Worm (Caenorhabditis elegans) whole organism, L4 larva: ENCODE data around the gene saeg-1.

ENCODE experiments used
- F10B5.3 ChIP-seq: sonication (generic microtip); optimal IDR thresholded peaks from 2 replicates; lab custom pipeline; 2016; ENCODE audit warnings: mild to moderate bottlenecking, missing genetic modification characterization, missing compliant biosample characterization
- F26F4.8 ChIP-seq: fragments of 200-800 bp; sonication (Bioruptor generic); conservative IDR thresholded peaks from 2 replicates; pipeline ENCODE4 v1.3.6; 2022; ENCODE audit warnings: missing genetic modification characterization, missing compliant biosample characterization
- F37D6.2 ChIP-seq: sonication (generic microtip); optimal IDR thresholded peaks from 2 replicates; lab custom pipeline; 2016; ENCODE audit warnings: mild to moderate bottlenecking, missing genetic modification characterization, missing compliant biosample characterization
- F44E2.7 ChIP-seq: fragments of 200-800 bp; sonication (Bioruptor generic); IDR thresholded peaks from 2 replicates; pipeline ENCODE4 v2.1.2; 2022; ENCODE audit warnings: missing genetic modification characterization, missing compliant biosample characterization
- F49E8.2 ChIP-seq: sonication (generic microtip); optimal IDR thresholded peaks from 2 replicates; lab custom pipeline; 2016; ENCODE audit warnings: missing compliant biosample characterization, mild to moderate bottlenecking, missing genetic modification characterization, borderline replicate concordance
- R02D3.7 ChIP-seq: fragments of 150-350 bp; sonication (generic microtip); optimal IDR thresholded peaks from 3 replicates; lab custom pipeline; 2014; ENCODE audit warnings: missing biosample characterization, missing genetic modification characterization
- T26A8.4 ChIP-seq: fragments of 200-800 bp; sonication (Bioruptor generic); IDR thresholded peaks from 2 replicates; pipeline ENCODE4 v1.3.6; 2022; ENCODE audit warnings: missing genetic modification characterization, missing compliant biosample characterization
- aha-1 ChIP-seq: fragments of 150-350 bp; peaks from one replicate; lab custom pipeline; 2014; ENCODE audit warnings: missing biosample characterization, missing genetic modification characterization
- aly-2 ChIP-seq: sonication (generic microtip); optimal IDR thresholded peaks from 2 replicates; lab custom pipeline; 2018; ENCODE audit warnings: missing biosample characterization, missing genetic modification characterization
- arid-1 ChIP-seq: fragments of 200-800 bp; sonication (Bioruptor generic); conservative IDR thresholded peaks from 2 replicates; pipeline ENCODE4 v1.3.6; 2022; ENCODE audit warnings: missing genetic modification reagents, missing genetic modification characterization, missing compliant biosample characterization
- ceh-62 ChIP-seq: sonication (generic microtip); optimal IDR thresholded peaks from 2 replicates; lab custom pipeline; 2017; ENCODE audit warnings: missing biosample characterization, missing genetic modification characterization
- daf-12 ChIP-seq: fragments of 150-350 bp; optimal IDR thresholded peaks from 2 replicates; lab custom pipeline; 2014; ENCODE audit warnings: missing biosample characterization, missing genetic modification reagents, missing genetic modification characterization
- daf-16 ChIP-seq, 3 experiments: sonication (generic microtip); optimal IDR thresholded peaks; 2 replicates each; lab custom pipeline; 2016 to 2017; ENCODE audit warnings: missing genetic modification characterization in 3 of 3, missing genetic modification reagents in 3 of 3, mild to moderate bottlenecking in 2 of 3, missing compliant biosample characterization in 2 of 3, missing biosample characterization in 1 of 3, moderate library complexity in 1 of 3
- daf-8 ChIP-seq: fragments of 200-800 bp; sonication (Bioruptor generic); IDR thresholded peaks from 2 replicates; pipeline ENCODE4 v1.3.6; 2022; ENCODE audit warnings: missing genetic modification characterization, missing compliant biosample characterization
- dmd-6 ChIP-seq: fragments of 200-800 bp; sonication (Bioruptor generic); IDR thresholded peaks from 2 replicates; pipeline ENCODE4 v1.3.6; 2022; ENCODE audit warnings: missing genetic modification reagents, missing genetic modification characterization, missing compliant biosample characterization
- dmd-8 ChIP-seq: fragments of 200-800 bp; sonication (Bioruptor generic); IDR thresholded peaks from 2 replicates; pipeline ENCODE4 v1.3.6; 2022; ENCODE audit warnings: missing genetic modification characterization, missing compliant biosample characterization
- dmd-9 ChIP-seq: fragments of 200-800 bp; sonication (Bioruptor generic); IDR thresholded peaks from 2 replicates; pipeline ENCODE4 v1.3.6; 2022; ENCODE audit warnings: missing genetic modification reagents, missing genetic modification characterization, missing compliant biosample characterization
- duxl-1 ChIP-seq: sonication (generic microtip); optimal IDR thresholded peaks from 2 replicates; lab custom pipeline; 2016; ENCODE audit warnings: mild to moderate bottlenecking, missing genetic modification characterization, moderate library complexity, missing compliant biosample characterization; ENCODE audit not compliant: poor library complexity
- hif-1 ChIP-seq, 2 experiments: sonication (generic microtip); optimal IDR thresholded peaks; 2 replicates each; lab custom pipeline; 2016 to 2017; ENCODE audit warnings: missing compliant biosample characterization in 2 of 2, missing genetic modification characterization in 2 of 2, missing genetic modification reagents in 2 of 2, missing genotype in 2 of 2, mild to moderate bottlenecking in 1 of 2
- hlh-30 ChIP-seq: sonication (generic microtip); optimal IDR thresholded peaks from 2 replicates; lab custom pipeline; 2017; ENCODE audit warnings: antibody characterized with exemption, mild to moderate bottlenecking, missing genetic modification characterization, missing compliant biosample characterization; ENCODE audit not compliant: insufficient read depth
- hmg-1.1 ChIP-seq: fragments of 200-800 bp; sonication (Bioruptor generic); IDR thresholded peaks from 2 replicates; pipeline ENCODE4 v1.3.6; 2022; ENCODE audit warnings: missing genetic modification reagents, missing genetic modification characterization, missing compliant biosample characterization
- jun-1 ChIP-seq: fragments of 150-350 bp; optimal IDR thresholded peaks from 2 replicates; lab custom pipeline; 2014; ENCODE audit warnings: missing biosample characterization, missing genetic modification reagents, missing genetic modification characterization
- lin-38 ChIP-seq: fragments of 200-800 bp; sonication (Bioruptor generic); IDR thresholded peaks from 2 replicates; pipeline ENCODE4 v1.3.6; 2022; ENCODE audit warnings: missing genetic modification reagents, missing genetic modification characterization, missing compliant biosample characterization
- lsy-2 ChIP-seq, 2 experiments: fragments of 150-350 bp in 1 of 2; sonication (generic microtip) in 1 of 2; optimal IDR thresholded peaks; 2 replicates each; lab custom pipeline; 2014 to 2017; ENCODE audit warnings: missing biosample characterization in 2 of 2, missing genetic modification characterization in 2 of 2
- mdl-1 ChIP-seq, 2 experiments: fragments of 150-350 bp in 1 of 2; sonication (generic microtip) in 1 of 2; optimal IDR thresholded peaks; 2 replicates each; lab custom pipeline; 2014 to 2017; ENCODE audit warnings: missing biosample characterization in 2 of 2, missing genetic modification characterization in 2 of 2
- nhr-102 ChIP-seq: sonication (generic microtip); optimal IDR thresholded peaks from 2 replicates; lab custom pipeline; 2016; ENCODE audit warnings: mild to moderate bottlenecking, missing genetic modification characterization, moderate library complexity, missing compliant biosample characterization
- nhr-11 ChIP-seq: fragments of 150-350 bp; optimal IDR thresholded peaks from 2 replicates; lab custom pipeline; 2014; ENCODE audit warnings: missing biosample characterization, missing genetic modification characterization
- nhr-237 ChIP-seq: sonication (generic microtip); optimal IDR thresholded peaks from 2 replicates; lab custom pipeline; 2017; ENCODE audit warnings: missing biosample characterization, missing genetic modification characterization
- nhr-28 ChIP-seq: fragments of 150-350 bp; optimal IDR thresholded peaks from 2 replicates; lab custom pipeline; 2014; ENCODE audit warnings: missing biosample characterization, missing genetic modification characterization
- nhr-42 ChIP-seq: fragments of 200-800 bp; sonication (Bioruptor generic); IDR thresholded peaks from 2 replicates; pipeline ENCODE4 v1.3.6; 2022; ENCODE audit warnings: missing genetic modification characterization, missing compliant biosample characterization
- nhr-48 ChIP-seq: sonication (generic microtip); optimal IDR thresholded peaks from 2 replicates; lab custom pipeline; 2016; ENCODE audit warnings: mild to moderate bottlenecking, missing genetic modification characterization, missing compliant biosample characterization
- nhr-6 ChIP-seq: fragments of 150-350 bp; optimal IDR thresholded peaks from 2 replicates; lab custom pipeline; 2014; ENCODE audit warnings: missing biosample characterization, missing genetic modification characterization
- sdz-12 ChIP-seq: fragments of 200-800 bp; sonication (Bioruptor generic); optimal IDR thresholded peaks from 2 replicates; lab custom pipeline; 2018; ENCODE audit warnings: mild to moderate bottlenecking, missing genetic modification characterization, missing compliant biosample characterization
- skn-1 ChIP-seq: fragments of 150-350 bp; optimal IDR thresholded peaks from 2 replicates; lab custom pipeline; 2014; ENCODE audit warnings: missing biosample characterization, missing genetic modification characterization
- snpc-1.2 ChIP-seq: fragments of 200-800 bp; sonication (Bioruptor generic); IDR thresholded peaks from 2 replicates; pipeline ENCODE4 v1.3.6; 2022; ENCODE audit warnings: missing genetic modification reagents, missing genetic modification characterization, missing compliant biosample characterization
- spr-3 ChIP-seq: fragments of 200-800 bp; sonication (Bioruptor generic); optimal IDR thresholded peaks from 2 replicates; lab custom pipeline; 2018; ENCODE audit warnings: mild to moderate bottlenecking, missing genetic modification characterization, missing compliant biosample characterization
- unc-39 ChIP-seq: sonication (generic microtip); optimal IDR thresholded peaks from 2 replicates; lab custom pipeline; 2017; ENCODE audit warnings: missing biosample characterization, missing genetic modification characterization
- zip-11 ChIP-seq: fragments of 200-800 bp; sonication (Bioruptor generic); IDR thresholded peaks from 2 replicates; pipeline ENCODE4 v1.3.6; 2022; ENCODE audit warnings: missing genetic modification characterization, missing compliant biosample characterization

The saeg-1 gene

DNA sequence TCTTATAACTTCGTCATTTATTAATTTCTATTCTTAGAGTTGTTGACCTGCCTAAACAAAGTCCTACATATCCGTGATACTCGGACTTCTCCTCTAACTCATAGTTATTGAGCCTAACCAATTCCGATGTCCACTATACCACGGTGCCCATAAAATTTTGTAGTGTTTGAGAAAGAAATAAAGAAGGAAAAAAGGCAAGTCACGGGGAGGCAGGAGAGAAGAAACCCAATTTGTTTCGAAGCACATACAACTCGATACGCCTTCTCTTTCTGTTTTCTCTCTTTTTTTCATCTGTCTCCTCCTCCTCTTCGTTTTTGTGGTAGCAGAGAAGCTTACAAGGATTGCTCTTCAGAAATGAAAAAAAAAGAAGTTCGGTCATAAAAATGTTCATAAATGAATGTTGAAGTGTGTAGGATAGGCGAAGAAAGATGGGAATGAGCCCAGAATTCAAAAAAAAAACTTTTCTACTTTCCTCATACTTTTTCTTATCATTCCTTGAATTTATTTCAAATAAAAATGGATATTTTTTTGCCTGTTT is 30.7 kb downstream of the saeg-1 start:
- TF ChIP-seq daf-12 (no peak), nhr-11 (no peak), dmd-6 (GFP tag; lab: Robert Waterston, UW) (no peak), lsy-2 (tag; optimal IDR thresholded peaks at IDR 0.05; lab: Kevin White, UChicago) (peak in 1 of 2 experiments; percentile 1), aha-1 (tag; lab: Kevin White, UChicago) (peak; percentile 88), nhr-237 (tag; lab: Kevin White, UChicago) (no peak), F37D6.2 (no peak), mdl-1 (tag; optimal IDR thresholded peaks at IDR 0.05; lab: Kevin White, UChicago) (no peak), nhr-102 (tag; lab: Kevin White, UChicago) (no peak), hlh-30 (tag; lab: Kevin White, UChicago) (peak; percentile 28)
- TF ChIP-seq, all 104 proteins: peak for 3

DNA sequence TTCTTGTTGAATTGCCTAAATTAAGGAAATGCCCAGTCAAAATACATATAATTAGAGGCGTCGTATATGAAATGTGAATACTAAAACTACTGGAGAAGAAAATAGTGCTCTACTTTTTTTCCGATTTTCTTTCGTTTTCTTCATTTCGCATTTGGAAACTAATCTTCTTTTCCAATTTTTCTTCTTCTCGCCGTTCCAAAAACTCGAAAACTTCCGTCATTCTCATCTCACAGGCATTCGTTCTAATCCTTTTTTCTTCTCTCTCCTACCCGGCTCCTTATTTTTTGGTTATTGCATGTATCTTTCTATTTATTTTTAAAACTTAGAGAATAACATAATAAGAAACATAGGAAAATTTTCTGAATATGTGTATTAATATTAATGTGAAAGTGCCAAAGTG is 32.6 kb downstream of the saeg-1 start:
- TF ChIP-seq nhr-48 (tag; lab: Kevin White, UChicago) (no peak), arid-1 (GFP tag; lab: Robert Waterston, UW) (no peak), jun-1 (tag; lab: Kevin White, UChicago) (no peak), hif-1 (tag; optimal IDR thresholded peaks at IDR 0.05; lab: Kevin White, UChicago) (no peak), F49E8.2 (tag; lab: Kevin White, UChicago) (no peak), F26F4.8 (GFP tag; lab: Robert Waterston, UW) (no peak), nhr-42 (GFP tag; lab: Robert Waterston, UW) (no peak), daf-8 (GFP tag; lab: Robert Waterston, UW) (no peak), skn-1 (tag; lab: Kevin White, UChicago) (no peak), unc-39 (tag; lab: Kevin White, UChicago) (no peak), zip-11 (GFP tag; lab: Robert Waterston, UW) (no peak), nhr-6 (no peak), aly-2 (tag; lab: Kevin White, UChicago) (no peak), F44E2.7 (no peak), R02D3.7 (tag; lab: Kevin White, UChicago) (no peak), dmd-8 (no peak), hmg-1.1 (GFP tag; lab: Robert Waterston, UW) (no peak)

DNA sequence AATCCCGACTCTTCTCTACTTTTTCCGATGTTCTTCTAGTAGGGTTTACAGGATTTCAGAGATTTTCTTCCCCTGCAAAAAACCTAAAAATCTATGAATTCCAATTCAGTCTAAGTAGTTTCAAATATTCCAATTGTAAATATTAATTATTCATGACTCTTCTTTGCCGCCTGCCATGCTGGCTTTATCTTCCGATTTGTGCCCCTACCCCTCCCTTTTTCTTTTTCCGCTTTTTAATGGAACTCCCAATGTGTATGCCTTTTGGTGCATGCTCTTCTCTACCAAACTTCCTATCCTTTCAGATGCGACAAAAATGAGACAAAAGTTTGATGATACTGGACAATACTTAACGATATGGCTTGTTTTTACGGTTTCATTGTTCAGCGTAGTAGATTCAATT is 40.8 kb downstream of the saeg-1 start, which contains the start of gene nrx-1:
TSS of gene nrx-1 (plus strand) at position 301 of the 400 bp plus-strand sequence.
- TF ChIP-seq nhr-28 (tag; lab: Kevin White, UChicago) (no peak), dmd-9 (GFP tag; lab: Robert Waterston, UW) (no peak), spr-3 (no peak), nhr-6 (no peak), T26A8.4 (GFP tag; lab: Robert Waterston, UW) (no peak), F26F4.8 (GFP tag; lab: Robert Waterston, UW) (no peak), duxl-1 (tag; lab: Kevin White, UChicago) (no peak), daf-16 (GFP tag; optimal IDR thresholded peaks at IDR 0.05; lab: Kevin White, UChicago) (no peak), daf-16 (tag; optimal IDR thresholded peaks at IDR 0.05; lab: Kevin White, UChicago) (no peak), lin-38 (GFP tag; lab: Robert Waterston, UW) (no peak), snpc-1.2 (GFP tag; lab: Robert Waterston, UW) (no peak), F10B5.3 (tag; lab: Kevin White, UChicago) (no peak), sdz-12 (GFP tag; lab: Kevin White, UChicago) (no peak), ceh-62 (no peak)
- TF ChIP-seq, all 104 proteins: peak for 0
